Worm (Caenorhabditis elegans): ENCODE data around the gene prdx-2.

DNA sequence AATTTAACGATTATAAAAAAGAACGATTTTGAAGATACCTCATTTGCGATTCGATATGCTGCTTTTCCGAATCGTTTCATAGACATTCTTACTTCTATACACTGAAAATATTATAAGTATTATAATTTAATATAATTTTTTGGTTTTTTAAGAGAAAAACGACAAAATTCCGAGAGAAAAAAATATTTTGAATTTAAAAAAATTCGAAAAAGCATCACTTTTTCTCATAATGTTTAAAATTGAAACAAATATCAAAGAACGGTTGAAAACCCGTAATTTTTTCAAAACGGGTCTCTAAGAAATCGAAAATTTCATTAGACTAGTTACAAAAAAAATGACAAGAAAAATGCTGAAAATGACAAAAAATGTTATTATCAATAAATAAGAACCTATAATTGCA, 17.6 kb downstream of the prdx-2 start, which contains the start of gene pink-1:
- TF ChIP-seq nhr-67 (tag; optimal IDR thresholded peaks at IDR 0.05) (no peak), egl-5 (tag; optimal IDR thresholded peaks at IDR 0.05) (no peak), ztf-4 (tag; optimal IDR thresholded peaks at IDR 0.05) (no peak), nhr-12 (tag; optimal IDR thresholded peaks at IDR 0.05) (no peak), ama-1 (optimal IDR thresholded peaks at IDR 0.05) (no peak), pha-4 (tag; optimal IDR thresholded peaks at IDR 0.05) (no peak), lin-15B (tag; optimal IDR thresholded peaks at IDR 0.05) (no peak)
